Worm (Caenorhabditis elegans): Measurements from ENCODE around the gene lgc-9.

Gene lgc-9

DNA sequence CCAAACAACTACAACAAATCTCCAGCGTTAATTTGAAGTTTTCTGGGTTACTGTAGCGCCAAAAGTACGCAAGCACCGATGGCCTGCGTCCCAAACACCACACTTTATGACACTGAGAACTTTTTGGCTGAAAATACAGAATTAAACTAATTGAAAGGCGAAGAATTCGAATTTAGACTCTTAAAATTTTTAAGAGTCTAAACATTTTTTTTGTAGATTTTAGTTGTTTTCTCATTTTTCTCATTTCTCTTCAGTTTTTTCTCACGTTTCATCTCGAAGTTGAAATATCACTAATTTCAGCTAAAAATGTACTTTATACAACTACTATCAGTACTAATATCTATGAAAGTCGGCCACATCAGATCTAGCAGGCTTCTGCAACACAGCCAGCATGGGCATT is at the start of gene lgc-9:
Gene lgc-9, plus strand, starts transcription at position 301 of the 400 bp plus-strand sequence.
- TF ChIP-seq jun-1 (tag; optimal IDR thresholded peaks at IDR 0.05) (no peak), egl-43 (GFP tag; IDR thresholded peaks at IDR 0.05) (no peak), nhr-102 (tag; optimal IDR thresholded peaks at IDR 0.05) (no peak), nhr-25 (tag; optimal IDR thresholded peaks at IDR 0.05; ENCODE audit: borderline replicate concordance, insufficient read depth) (no peak), F10B5.3 (tag; optimal IDR thresholded peaks at IDR 0.05) (no peak), dmd-9 (GFP tag; IDR thresholded peaks at IDR 0.05) (no peak), skn-1 (tag; optimal IDR thresholded peaks at IDR 0.05) (no peak), nhr-77 (tag; optimal IDR thresholded peaks at IDR 0.05) (no peak), pha-4 (GFP tag; IDR thresholded peaks at IDR 0.05) (no peak), pha-4 (tag; optimal IDR thresholded peaks at IDR 0.05) (no peak), Y105C5A.15 (GFP tag; IDR thresholded peaks at IDR 0.05) (no peak), fkh-10 (GFP tag; optimal IDR thresholded peaks at IDR 0.05) (no peak), dmd-6 (GFP tag; IDR thresholded peaks at IDR 0.05) (no peak), F49E8.2 (tag; optimal IDR thresholded peaks at IDR 0.05; ENCODE audit: borderline replicate concordance) (no peak), dpl-1 (GFP tag; optimal IDR thresholded peaks at IDR 0.05) (no peak), arid-1 (GFP tag; conservative IDR thresholded peaks at IDR 0.05) (no peak), ZK546.5 (tag; optimal IDR thresholded peaks at IDR 0.05) (no peak), pqm-1 (tag; optimal IDR thresholded peaks at IDR 0.05) (no peak)

DNA sequence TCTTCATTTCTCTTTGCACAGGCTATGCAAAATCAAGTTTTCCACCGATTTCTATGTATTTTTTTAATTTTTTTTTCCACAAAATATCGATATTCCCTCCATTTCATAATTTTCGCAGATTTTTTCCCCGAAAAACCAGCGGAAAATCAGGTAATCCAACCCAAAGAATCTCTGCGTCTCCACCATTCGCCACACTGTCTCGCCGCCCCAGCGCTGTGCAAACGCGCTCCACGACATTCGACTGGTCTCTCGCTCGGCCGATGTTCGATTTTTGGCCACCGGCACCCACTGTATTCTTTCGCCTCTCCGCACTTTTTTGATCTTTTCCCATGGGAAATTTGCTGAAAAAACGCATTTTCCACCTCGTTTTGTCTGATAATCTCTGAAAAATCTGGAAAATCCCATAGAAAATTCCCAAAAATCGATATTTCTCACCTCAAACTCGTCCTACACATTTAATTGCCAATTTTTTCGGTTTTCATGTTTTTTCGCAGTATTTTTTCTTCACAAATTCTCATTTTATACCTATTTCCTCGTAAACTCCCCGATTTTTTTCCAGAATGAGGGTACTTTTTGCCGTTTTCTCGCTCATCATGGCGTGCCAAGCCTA is 46.7 kb upstream of the lgc-9 start, which contains the start of gene vha-19:
Gene vha-19, plus strand, starts transcription at position 560 of the 610 bp plus-strand sequence.
- TF ChIP-seq hlh-11 (tag; optimal IDR thresholded peaks at IDR 0.05) (peak; percentile 65), dpl-1 (GFP tag; optimal IDR thresholded peaks at IDR 0.05) (peak; percentile 23), pqm-1 (tag; optimal IDR thresholded peaks at IDR 0.05) (peak; percentile 49), lsy-2 (tag; optimal IDR thresholded peaks at IDR 0.05) (peak in 1 of 2 experiments; percentile 37), aha-1 (tag) (peak; percentile 48), nhr-77 (tag; optimal IDR thresholded peaks at IDR 0.05) (peak; percentile 13), nhr-28 (tag; optimal IDR thresholded peaks at IDR 0.05) (peak; percentile 24), mep-1 (tag; optimal IDR thresholded peaks at IDR 0.05) (peak; percentile 35), ama-1 (optimal IDR thresholded peaks at IDR 0.05) (no peak), duxl-1 (tag; optimal IDR thresholded peaks at IDR 0.05; ENCODE audit: poor library complexity) (no peak), F44E2.7 (GFP tag; IDR thresholded peaks at IDR 0.05) (no peak), mes-2 (tag; optimal IDR thresholded peaks at IDR 0.05; ENCODE audit: poor library complexity, severe bottlenecking) (peak; percentile 56)

DNA sequence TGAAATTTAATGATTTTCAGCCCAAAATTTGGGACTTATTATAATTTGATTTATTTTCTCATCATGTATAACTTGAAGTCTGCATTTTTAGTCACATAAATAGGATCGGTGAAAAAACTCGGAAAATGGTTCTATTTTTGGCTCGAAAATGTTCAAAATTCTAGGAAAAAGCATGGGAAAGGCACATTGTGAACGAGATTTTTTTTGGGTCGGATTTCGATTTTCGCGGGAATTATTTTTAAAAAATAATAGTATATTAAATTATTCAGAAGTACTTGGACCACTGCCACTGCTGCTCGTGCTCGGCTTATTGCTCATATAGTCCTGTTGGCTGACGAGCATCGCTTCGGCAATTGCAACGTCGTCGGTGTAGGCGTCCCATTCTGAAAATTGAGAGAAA is 42.1 kb upstream of the lgc-9 start:
- TF ChIP-seq ceh-44 (GFP tag; IDR thresholded peaks at IDR 0.05): no peak
- TF ChIP-seq tra-1 (GFP tag; IDR thresholded peaks at IDR 0.05): 0 out of 2 replicates have a peak, but pooled peaks have one; percentile 13
- no peak for TF ChIP-seq lim-7 (GFP tag; IDR thresholded peaks at IDR 0.05)
- no peak for TF ChIP-seq hif-1 (tag; optimal IDR thresholded peaks at IDR 0.05)
- TF ChIP-seq lin-38 (GFP tag; IDR thresholded peaks at IDR 0.05): peak; percentile 23; the same call in 1 of the 2 replicates
- no peak for TF ChIP-seq lin-29 (GFP tag; IDR thresholded peaks at IDR 0.05)
- 0 out of 2 replicates have a peak, but pooled peaks have one; percentile 42 for TF ChIP-seq zfp-3 (GFP tag; conservative IDR thresholded peaks at IDR 0.05)
- 0 out of 2 replicates have a peak, but pooled peaks have one; percentile 11 for TF ChIP-seq dmd-8 (GFP tag; IDR thresholded peaks at IDR 0.05)
- peak; percentile 30 for TF ChIP-seq dve-1 (tag; optimal IDR thresholded peaks at IDR 0.05; ENCODE audit: insufficient read depth)
- no peak for TF ChIP-seq skn-1 (tag; optimal IDR thresholded peaks at IDR 0.05)
- TF ChIP-seq duxl-1 (tag; optimal IDR thresholded peaks at IDR 0.05; ENCODE audit: poor library complexity): peak; percentile 3
- no peak for TF ChIP-seq T20F7.1 (GFP tag; optimal IDR thresholded peaks at IDR 0.05)
- peak; percentile 4 for TF ChIP-seq mes-2 (tag; optimal IDR thresholded peaks at IDR 0.05; ENCODE audit: poor library complexity, severe bottlenecking)

Measured in whole organism, L4 larva.